Worm (Caenorhabditis elegans): Measurements from ENCODE around the gene nspc-20.

Gene nspc-20

DNA sequence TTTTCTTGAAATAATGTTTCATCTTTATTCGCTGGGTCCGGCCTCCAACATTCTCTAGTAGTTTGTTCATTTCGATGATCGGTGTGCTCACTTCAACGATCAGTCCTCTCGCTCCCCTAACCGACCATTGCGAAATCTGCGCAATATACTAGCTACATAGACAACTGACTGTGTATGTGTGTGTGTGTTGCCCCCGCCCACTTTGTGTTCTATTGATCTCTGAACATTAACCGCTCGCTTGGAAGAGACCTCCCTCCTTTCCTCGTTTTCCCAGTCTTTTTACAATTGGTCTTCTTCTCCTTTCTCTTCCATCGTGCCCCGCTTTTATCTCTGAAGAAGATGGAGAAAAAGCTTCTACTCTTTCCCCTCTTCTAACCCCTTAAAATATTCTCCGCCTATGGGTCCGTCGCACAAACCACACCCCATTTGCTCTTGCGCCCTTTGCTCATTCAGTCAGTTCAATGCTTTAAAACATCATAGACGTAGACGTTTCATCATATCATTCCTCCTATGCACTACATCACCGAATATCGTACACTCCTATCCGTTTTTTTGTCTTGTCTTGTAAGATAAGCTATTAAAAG lies 27.4 kb upstream of the nspc-20 start:
- no peak for TF ChIP-seq ham-2 (GFP tag; optimal IDR thresholded peaks at IDR 0.05)
- TF ChIP-seq hlh-1 (tag; optimal IDR thresholded peaks at IDR 0.05) = peak; percentile 39
- TF ChIP-seq unc-39 (tag; optimal IDR thresholded peaks at IDR 0.05) = no peak
- peak; percentile 26 for TF ChIP-seq lsy-2 (tag; optimal IDR thresholded peaks at IDR 0.05)
- TF ChIP-seq nhr-76 (tag; optimal IDR thresholded peaks at IDR 0.05) = no peak
- peak; percentile 25 for TF ChIP-seq ces-1 (GFP tag; optimal IDR thresholded peaks at IDR 0.05)
- TF ChIP-seq unc-62 (GFP tag; optimal IDR thresholded peaks at IDR 0.05) = peak; percentile 39
- no peak for TF ChIP-seq pha-4 (tag; optimal IDR thresholded peaks at IDR 0.05)
- TF ChIP-seq nhr-237 (tag; optimal IDR thresholded peaks at IDR 0.05) = peak; percentile 62
- peak; percentile 62 for TF ChIP-seq unc-120 (tag; optimal IDR thresholded peaks at IDR 0.05; ENCODE audit: poor library complexity, severe bottlenecking)

DNA sequence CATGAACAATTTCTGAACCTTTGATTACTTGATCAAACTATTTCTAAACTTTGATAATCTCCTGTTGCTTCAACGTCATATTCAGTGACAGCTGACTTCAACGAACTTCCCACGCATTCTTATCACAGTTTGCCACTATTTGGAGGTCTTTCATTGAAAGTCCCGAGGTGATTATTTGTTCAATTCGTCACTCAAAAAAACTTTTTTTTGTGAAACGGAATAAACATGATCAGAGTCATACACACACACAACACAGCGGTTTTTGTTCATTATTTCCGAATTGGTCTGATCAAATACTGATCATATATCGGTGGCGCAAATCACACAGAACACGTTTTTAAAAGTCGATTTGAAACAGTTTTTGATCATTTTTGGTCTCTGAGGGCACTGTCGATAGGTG lies 26.4 kb upstream of the nspc-20 start:
- TF ChIP-seq flh-1 (GFP tag; optimal IDR thresholded peaks at IDR 0.05) (no peak), snpc-4 (tag; optimal IDR thresholded peaks at IDR 0.05) (no peak), nhr-2 (tag; optimal IDR thresholded peaks at IDR 0.05) (no peak), mab-5 (tag; optimal IDR thresholded peaks at IDR 0.05) (no peak), mep-1 (tag; optimal IDR thresholded peaks at IDR 0.05) (no peak), nhr-28 (tag; optimal IDR thresholded peaks at IDR 0.05) (no peak), bed-3 (GFP tag; optimal IDR thresholded peaks at IDR 0.05) (no peak), tbx-8 (GFP tag; optimal IDR thresholded peaks at IDR 0.05) (no peak), cnd-1 (tag; optimal IDR thresholded peaks at IDR 0.05) (no peak), unc-62 (GFP tag; optimal IDR thresholded peaks at IDR 0.05) (no peak), lin-32 (GFP tag; optimal IDR thresholded peaks at IDR 0.05) (no peak), nhr-237 (tag; optimal IDR thresholded peaks at IDR 0.05) (no peak), ceh-83 (GFP tag; optimal IDR thresholded peaks at IDR 0.05) (no peak), unc-39 (tag; optimal IDR thresholded peaks at IDR 0.05) (no peak), nhr-12 (tag; optimal IDR thresholded peaks at IDR 0.05) (no peak), zip-8 (tag; optimal IDR thresholded peaks at IDR 0.05) (no peak), unc-120 (tag; optimal IDR thresholded peaks at IDR 0.05; ENCODE audit: poor library complexity, severe bottlenecking) (no peak)

DNA sequence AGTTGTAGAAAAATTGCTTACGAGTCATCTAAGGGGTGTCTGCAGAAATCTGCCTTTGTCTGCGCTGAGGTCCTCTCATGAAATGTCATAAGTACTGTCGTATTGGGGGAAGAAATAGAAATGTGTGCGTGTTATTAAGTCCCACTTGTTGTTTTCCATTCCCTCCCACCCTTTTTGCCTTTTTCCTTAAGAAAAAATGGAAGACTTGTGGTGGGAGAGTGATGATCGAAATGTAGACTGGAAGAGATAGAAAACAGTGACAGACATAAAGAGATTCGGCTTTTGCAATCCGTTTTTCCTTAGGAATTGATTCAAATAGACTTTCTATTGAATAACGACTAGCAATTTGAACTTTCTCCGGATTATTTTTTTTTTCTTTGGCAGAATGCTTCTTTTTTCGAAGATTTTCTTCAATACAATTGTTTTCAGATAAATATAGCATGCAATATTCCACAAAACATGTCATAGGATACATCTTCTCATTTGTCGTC lies 19.7 kb upstream of the nspc-20 start, which contains the start of gene ram-5:
TSS of gene ram-5 (plus strand) at position 441 of the 491 bp plus-strand sequence.
- TF ChIP-seq mep-1 (tag; optimal IDR thresholded peaks at IDR 0.05) (no peak), ham-2 (GFP tag; optimal IDR thresholded peaks at IDR 0.05) (no peak), sem-2 (GFP tag; optimal IDR thresholded peaks at IDR 0.05) (no peak), drap-1 (GFP tag; optimal IDR thresholded peaks at IDR 0.05) (no peak), ces-1 (GFP tag; optimal IDR thresholded peaks at IDR 0.05) (no peak), pha-4 (tag; optimal IDR thresholded peaks at IDR 0.05) (no peak), mab-5 (tag; optimal IDR thresholded peaks at IDR 0.05) (no peak), unc-39 (tag; optimal IDR thresholded peaks at IDR 0.05) (no peak)

DNA sequence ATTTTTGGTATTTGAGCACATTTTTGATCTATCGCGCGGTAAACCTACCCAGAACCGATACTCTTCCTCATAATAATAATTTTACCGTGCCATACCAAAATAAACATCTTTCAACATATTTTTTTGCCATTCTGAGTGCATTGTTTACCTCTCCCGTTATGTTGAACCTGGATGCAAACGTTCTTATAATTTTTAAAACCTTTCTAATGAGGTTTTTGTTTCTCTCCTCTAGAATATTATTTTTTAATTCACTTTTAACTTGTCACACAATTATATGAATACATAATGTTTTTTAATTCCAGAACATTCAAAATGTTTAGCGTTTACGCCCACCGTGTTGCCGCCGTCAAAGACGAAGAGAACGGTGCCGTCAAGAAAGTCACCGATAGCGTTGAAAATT lies 15.5 kb upstream of the nspc-20 start, which contains the start of gene enri-2:
TSS of gene enri-2 (plus strand) at position 301 of the 400 bp plus-strand sequence.
- TF ChIP-seq nhr-237 (tag; optimal IDR thresholded peaks at IDR 0.05) = no peak

DNA sequence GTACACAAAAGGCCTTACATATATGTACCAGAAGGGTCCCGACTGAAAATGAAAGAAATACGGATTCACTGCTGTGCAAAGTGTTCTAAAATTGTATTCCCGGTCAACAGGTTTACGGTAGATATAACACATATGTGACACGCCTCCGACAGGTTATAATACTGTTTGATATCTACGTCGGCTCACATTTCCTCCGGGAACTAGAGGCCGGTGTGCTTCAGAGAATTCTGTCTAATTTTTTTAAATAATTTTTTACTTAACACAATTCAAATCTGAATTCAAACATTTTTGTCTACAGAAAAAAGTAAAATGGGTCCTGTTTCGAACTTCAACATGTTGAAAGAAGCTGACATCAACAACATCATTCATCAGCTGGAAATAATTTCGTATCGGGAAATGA lies 13.2 kb upstream of the nspc-20 start, which contains the start of gene T24C2.3:
TSS of gene T24C2.3 (plus strand) at position 301 of the 400 bp plus-strand sequence.
- no peak for TF ChIP-seq lsy-2 (tag; optimal IDR thresholded peaks at IDR 0.05)
- TF ChIP-seq blmp-1 (tag; optimal IDR thresholded peaks at IDR 0.05) = no peak
- TF ChIP-seq ham-2 (GFP tag; optimal IDR thresholded peaks at IDR 0.05) = no peak
- TF ChIP-seq nhr-12 (tag; optimal IDR thresholded peaks at IDR 0.05) = no peak
- no peak for TF ChIP-seq snpc-4 (tag; optimal IDR thresholded peaks at IDR 0.05)
- TF ChIP-seq drap-1 (GFP tag; optimal IDR thresholded peaks at IDR 0.05) = no peak
- TF ChIP-seq elt-1 (tag; optimal IDR thresholded peaks at IDR 0.05; ENCODE audit: borderline replicate concordance, insufficient read depth) = no peak
- no peak for TF ChIP-seq mab-5 (tag; optimal IDR thresholded peaks at IDR 0.05)
- no peak for TF ChIP-seq bed-3 (GFP tag; optimal IDR thresholded peaks at IDR 0.05)
- TF ChIP-seq nhr-76 (tag; optimal IDR thresholded peaks at IDR 0.05) = no peak

DNA sequence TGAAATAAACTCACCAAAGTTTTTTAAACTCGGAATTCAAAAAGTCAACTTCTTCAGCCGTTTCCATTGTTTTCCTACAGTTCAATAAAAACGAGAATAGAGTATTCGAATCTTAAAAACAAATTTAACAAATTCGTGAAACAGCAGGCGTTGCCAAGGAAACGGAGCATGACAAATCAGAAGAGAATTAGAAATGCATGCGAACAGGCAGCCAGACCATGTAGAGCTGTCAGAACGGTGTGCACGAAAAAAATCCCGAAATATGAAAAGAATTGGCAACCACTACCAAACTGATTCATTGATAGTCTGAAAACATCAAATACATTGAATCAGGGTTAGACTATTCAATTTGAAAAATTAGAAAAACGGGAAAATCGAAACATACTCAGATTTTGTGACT lies 12.0 kb upstream of the nspc-20 start, which contains the start of gene fbxa-81:
TSS of gene fbxa-81 (minus strand) at position 101 of the 400 bp plus-strand sequence.
- TF ChIP-seq nhr-76 (tag; optimal IDR thresholded peaks at IDR 0.05) = no peak
- TF ChIP-seq drap-1 (GFP tag; optimal IDR thresholded peaks at IDR 0.05) = no peak
- no peak for TF ChIP-seq ztf-11 (tag; optimal IDR thresholded peaks at IDR 0.05)
- TF ChIP-seq ham-2 (GFP tag; optimal IDR thresholded peaks at IDR 0.05) = no peak
- no peak for TF ChIP-seq elt-1 (tag; optimal IDR thresholded peaks at IDR 0.05; ENCODE audit: borderline replicate concordance, insufficient read depth)
- no peak for TF ChIP-seq lsy-2 (tag; optimal IDR thresholded peaks at IDR 0.05)
- no peak for TF ChIP-seq ces-1 (GFP tag; optimal IDR thresholded peaks at IDR 0.05)
- no peak for TF ChIP-seq ceh-39 (tag; optimal IDR thresholded peaks at IDR 0.05)
- TF ChIP-seq nhr-28 (tag; optimal IDR thresholded peaks at IDR 0.05) = no peak
- no peak for TF ChIP-seq cnd-1 (tag; optimal IDR thresholded peaks at IDR 0.05)
